Worm (Caenorhabditis elegans) whole organism, L1 larva: Measurements from ENCODE around the gene pisy-1.

Source experiments
- C34B4.2 ChIP-seq: sonication (generic microtip); optimal IDR thresholded peaks from 2 replicates; lab custom pipeline; 2017; ENCODE audit warnings: mild to moderate bottlenecking, missing genetic modification characterization, missing compliant biosample characterization
- F16B12.6 ChIP-seq: fragments of 150-350 bp; optimal IDR thresholded peaks from 2 replicates; lab custom pipeline; 2014; ENCODE audit warnings: missing biosample characterization, missing genetic modification characterization
- Y116A8C.19 ChIP-seq: sonication (generic microtip); optimal IDR thresholded peaks from 2 replicates; lab custom pipeline; 2016; ENCODE audit warnings: missing compliant biosample characterization, missing genetic modification characterization, borderline replicate concordance
- ama-1 ChIP-seq: fragments of 150-350 bp; optimal IDR thresholded peaks from 2 replicates; lab custom pipeline; 2014
- blmp-1 ChIP-seq: fragments of 150-350 bp; optimal IDR thresholded peaks from 2 replicates; lab custom pipeline; 2014; ENCODE audit warnings: missing biosample characterization, missing genetic modification characterization
- ceh-8 ChIP-seq: fragments of 200-800 bp; sonication (Bioruptor generic); optimal IDR thresholded peaks from 2 replicates; lab custom pipeline; 2018; ENCODE audit warnings: mild to moderate bottlenecking, missing genetic modification characterization, moderate library complexity, missing compliant biosample characterization
- efl-1 ChIP-seq, 4 experiments: fragments of 150-350 bp; optimal IDR thresholded peaks in 3 of 4; peaks in 1 of 4; 1 replicate in 1 of 4; 2 replicates in 3 of 4; lab custom pipeline; 2014; ENCODE audit warnings: missing biosample characterization in 2 of 4, missing genetic modification characterization in 2 of 4, missing genetic modification reagents in 2 of 4
- egl-13 ChIP-seq: sonication (generic microtip); optimal IDR thresholded peaks from 2 replicates; lab custom pipeline; 2016; ENCODE audit warnings: missing genotype, missing genetic modification reagents, missing genetic modification characterization, missing compliant biosample characterization
- egl-27 ChIP-seq, 2 experiments: fragments of 150-350 bp in 1 of 2; sonication (generic microtip); optimal IDR thresholded peaks; 3 replicates each; lab custom pipeline; 2017 to 2018; ENCODE audit warnings: missing biosample characterization in 2 of 2, missing genetic modification characterization in 2 of 2, missing genetic modification reagents in 2 of 2
- elt-2 ChIP-seq: sonication (generic microtip); optimal IDR thresholded peaks from 2 replicates; lab custom pipeline; 2016; ENCODE audit warnings: missing genetic modification characterization, mild to moderate bottlenecking, inconsistent platforms, missing compliant biosample characterization, missing genetic modification reagents
- fkh-4 ChIP-seq: sonication (generic microtip); optimal IDR thresholded peaks from 2 replicates; lab custom pipeline; 2016; ENCODE audit warnings: missing compliant biosample characterization, missing genetic modification characterization, borderline replicate concordance
- fos-1 ChIP-seq: fragments of 150-350 bp; optimal IDR thresholded peaks from 2 replicates; lab custom pipeline; 2014; ENCODE audit warnings: missing biosample characterization, missing genetic modification characterization
- hlh-17 ChIP-seq: fragments of 200-800 bp; sonication (Bioruptor generic); optimal IDR thresholded peaks from 2 replicates; lab custom pipeline; 2018; ENCODE audit warnings: missing genetic modification characterization, mild to moderate bottlenecking, missing compliant biosample characterization, moderate library complexity, borderline replicate concordance
- lin-13 ChIP-seq: fragments of 150-350 bp; optimal IDR thresholded peaks from 2 replicates; lab custom pipeline; 2014; ENCODE audit warnings: missing biosample characterization, missing genetic modification reagents, missing genetic modification characterization
- mef-2 ChIP-seq: fragments of 150-350 bp; optimal IDR thresholded peaks from 2 replicates; lab custom pipeline; 2014; ENCODE audit warnings: missing biosample characterization, missing genetic modification characterization
- nhr-11 ChIP-seq: fragments of 150-350 bp; optimal IDR thresholded peaks from 2 replicates; lab custom pipeline; 2014; ENCODE audit warnings: missing biosample characterization, missing genetic modification characterization
- nhr-19 ChIP-seq: fragments of 200-800 bp; sonication (Bioruptor generic); conservative IDR thresholded peaks from 2 replicates; pipeline ENCODE4 v1.3.6; 2022; ENCODE audit warnings: missing genetic modification characterization, missing compliant biosample characterization
- nhr-20 ChIP-seq: sonication (generic microtip); optimal IDR thresholded peaks from 2 replicates; lab custom pipeline; 2016; ENCODE audit warnings: mild to moderate bottlenecking, missing genetic modification characterization, missing compliant biosample characterization
- nhr-237 ChIP-seq: fragments of 150-350 bp; optimal IDR thresholded peaks from 2 replicates; lab custom pipeline; 2014; ENCODE audit warnings: missing biosample characterization, missing genetic modification characterization
- nhr-71 ChIP-seq: sonication (generic microtip); optimal IDR thresholded peaks from 2 replicates; lab custom pipeline; 2016; ENCODE audit warnings: mild to moderate bottlenecking, missing genetic modification characterization, moderate library complexity, missing compliant biosample characterization
- nhr-76 ChIP-seq: sonication (generic microtip); optimal IDR thresholded peaks from 2 replicates; lab custom pipeline; 2017; ENCODE audit warnings: missing biosample characterization, missing genetic modification characterization
- nhr-85 ChIP-seq: sonication (generic microtip); peaks from one replicate; lab custom pipeline; 2016; ENCODE audit warnings: missing genetic modification characterization, inconsistent platforms, missing compliant biosample characterization
- pqm-1 ChIP-seq: sonication (generic microtip); optimal IDR thresholded peaks from 3 replicates; lab custom pipeline; 2017; ENCODE audit warnings: missing biosample characterization, missing genetic modification characterization
- snu-23 ChIP-seq: sonication (generic microtip); optimal IDR thresholded peaks from 2 replicates; lab custom pipeline; 2016; ENCODE audit warnings: missing genetic modification characterization, missing compliant biosample characterization
- sox-4 ChIP-seq: sonication (generic microtip); optimal IDR thresholded peaks from 2 replicates; lab custom pipeline; 2016; ENCODE audit warnings: missing genetic modification characterization, missing compliant biosample characterization
- tbx-2 ChIP-seq: sonication (generic microtip); optimal IDR thresholded peaks from 2 replicates; lab custom pipeline; 2016; ENCODE audit warnings: missing genetic modification characterization, missing compliant biosample characterization
- tlp-1 ChIP-seq: fragments of 150-350 bp; optimal IDR thresholded peaks from 2 replicates; lab custom pipeline; 2014; ENCODE audit warnings: missing biosample characterization, missing genetic modification characterization
- unc-86 ChIP-seq: sonication (generic microtip); optimal IDR thresholded peaks from 2 replicates; lab custom pipeline; 2016; ENCODE audit warnings: missing genetic modification characterization, missing compliant biosample characterization
- unc-98 ChIP-seq: fragments of 200-800 bp; sonication (Bioruptor generic); IDR thresholded peaks from 2 replicates; pipeline ENCODE4 v1.3.6; 2022; ENCODE audit warnings: missing genetic modification characterization, missing compliant biosample characterization
- vab-15 ChIP-seq: sonication (generic microtip); optimal IDR thresholded peaks from 2 replicates; lab custom pipeline; 2017; ENCODE audit warnings: missing genotype, mild to moderate bottlenecking, missing genetic modification characterization, missing compliant biosample characterization
- zip-4 ChIP-seq: fragments of 200-800 bp; sonication (Bioruptor generic); optimal IDR thresholded peaks from 2 replicates; lab custom pipeline; 2018; ENCODE audit warnings: mild to moderate bottlenecking, missing genetic modification characterization, moderate library complexity, missing compliant biosample characterization
- ztf-4 ChIP-seq: fragments of 150-350 bp; optimal IDR thresholded peaks from 2 replicates; lab custom pipeline; 2014; ENCODE audit warnings: missing biosample characterization, missing genetic modification characterization

The pisy-1 gene

ce11 chrII:12729952-12730351, 8.2 kb downstream of the pisy-1 start:
- TF ChIP-seq lin-13 (GFP tag; lab: Kevin White, UChicago): no peak
- TF ChIP-seq mef-2 (tag; lab: Kevin White, UChicago): no peak
- TF ChIP-seq egl-13: no peak
- TF ChIP-seq nhr-19: no peak
- TF ChIP-seq zip-4 (GFP tag; lab: Kevin White, UChicago): no peak

ce11 chrII:12728608-12729007, 9.5 kb downstream of the pisy-1 start:
- no peak for TF ChIP-seq vab-15 (tag; lab: Kevin White, UChicago)
- TF ChIP-seq C34B4.2 (tag; lab: Kevin White, UChicago): no peak
- TF ChIP-seq zip-4 (GFP tag; lab: Kevin White, UChicago): no peak
- TF ChIP-seq hlh-17 (GFP tag; lab: Kevin White, UChicago): no peak
- no peak for TF ChIP-seq ceh-8 (GFP tag; lab: Kevin White, UChicago)
- no peak for TF ChIP-seq nhr-237 (tag; lab: Kevin White, UChicago)
- TF ChIP-seq unc-86: no peak
- no peak for TF ChIP-seq snu-23
- TF ChIP-seq ama-1 (lab: Kevin White, UChicago): no peak
- no peak for TF ChIP-seq nhr-11
- TF ChIP-seq unc-98 (GFP tag; lab: Robert Waterston, UW): no peak
- TF ChIP-seq sox-4: no peak

ce11 chrII:12727871-12728270, 10.3 kb downstream of the pisy-1 start:
- TF ChIP-seq unc-86: no peak
- no peak for TF ChIP-seq efl-1 (optimal IDR thresholded peaks at IDR 0.05; lab: Kevin White, UChicago)
- TF ChIP-seq efl-1 (GFP tag; optimal IDR thresholded peaks at IDR 0.05 in 1 of 2; lab: Kevin White, UChicago): peak in 1 of 2 experiments; percentile 16
- TF ChIP-seq, all 84 proteins: peak for 1

ce11 chrII:12726704-12727103, 11.4 kb downstream of the pisy-1 start:
- TF ChIP-seq fkh-4 (tag; lab: Kevin White, UChicago) (no peak), nhr-20 (tag; lab: Kevin White, UChicago) (no peak), pqm-1 (tag; lab: Kevin White, UChicago) (no peak), F16B12.6 (no peak), unc-86 (no peak), blmp-1 (tag; lab: Kevin White, UChicago) (no peak), fos-1 (no peak)

ce11 chrII:12722685-12723287, 15.3 kb downstream of the pisy-1 start:
- TF ChIP-seq nhr-20 (tag; lab: Kevin White, UChicago): no peak
- TF ChIP-seq nhr-71 (tag; lab: Kevin White, UChicago): no peak
- no peak for TF ChIP-seq elt-2 (tag; lab: Kevin White, UChicago)
- no peak for TF ChIP-seq tbx-2 (tag; lab: Kevin White, UChicago)
- TF ChIP-seq egl-27 (tag; optimal IDR thresholded peaks at IDR 0.05; lab: Kevin White, UChicago): no peak
- TF ChIP-seq, all 84 proteins: peak for 0

- no peak for TF ChIP-seq Y116A8C.19
- TF ChIP-seq F16B12.6: no peak
- no peak for TF ChIP-seq egl-13
- no peak for TF ChIP-seq nhr-71 (tag; lab: Kevin White, UChicago)
- TF ChIP-seq nhr-76 (tag; lab: Kevin White, UChicago): no peak
- TF ChIP-seq unc-98 (GFP tag; lab: Robert Waterston, UW): no peak
- TF ChIP-seq tlp-1 (tag; lab: Kevin White, UChicago): no peak
- no peak for TF ChIP-seq ceh-8 (GFP tag; lab: Kevin White, UChicago)
- no peak for TF ChIP-seq ztf-4
- no peak for TF ChIP-seq nhr-85 (tag; lab: Kevin White, UChicago)
These were observed 16.1 kb downstream of the pisy-1 start for ce11 chrII:12722049-12722448.
